Worm (Caenorhabditis elegans) whole organism, L4/young adult: ENCODE data around the gene C06H5.11.
"Not testable (repeated sequence)": the region's sequence is repeated elsewhere in the genome, so short reads cannot be mapped to it uniquely, and the experiment has no call there.

Experiments used
- W03F9.2 ChIP-seq: fragments of 150-350 bp; optimal IDR thresholded peaks from 2 replicates; lab custom pipeline; 2014; ENCODE audit warnings: missing biosample characterization, missing genetic modification characterization
- dao-5 ChIP-seq: sonication (generic microtip); optimal IDR thresholded peaks from 2 replicates; lab custom pipeline; 2016; ENCODE audit warnings: missing genotype, missing genetic modification characterization, moderate library complexity, missing compliant biosample characterization
- him-1 ChIP-seq: sonication (generic microtip); optimal IDR thresholded peaks from 2 replicates; lab custom pipeline; 2016; ENCODE audit warnings: missing genotype, missing genetic modification reagents, missing genetic modification characterization, missing compliant biosample characterization

The C06H5.11 gene

DNA sequence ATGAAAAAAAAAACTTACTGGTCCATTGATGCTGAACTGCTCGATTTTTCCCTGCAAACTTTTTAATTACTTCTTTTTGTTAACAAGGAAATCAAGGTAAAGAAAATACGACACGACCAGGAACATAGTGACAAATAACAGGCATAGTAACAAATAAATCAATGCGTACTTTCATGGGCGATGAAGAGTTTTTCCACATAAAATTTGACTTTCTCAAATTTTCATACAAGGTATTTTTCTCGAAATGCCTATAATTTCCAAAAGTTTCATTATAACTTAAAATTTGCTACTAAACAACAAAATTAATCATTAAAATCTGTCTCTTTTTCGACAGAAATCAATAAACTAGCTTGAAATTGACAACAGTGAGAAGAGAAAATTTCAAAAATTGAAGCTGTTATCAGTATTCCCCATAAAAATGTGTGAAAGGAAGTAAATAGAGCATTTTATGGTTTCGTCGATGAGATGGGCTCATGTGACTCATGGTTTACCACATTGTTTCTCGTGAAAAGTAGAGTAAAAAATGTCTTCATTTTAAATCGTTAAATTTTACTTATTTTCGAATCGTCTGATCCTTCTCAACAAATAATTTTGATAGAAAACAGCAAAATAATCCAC lies 3.0 kb upstream of the C06H5.11 start, which contains the start of gene fbxa-156:
fbxa-156 (minus strand) TSS at position 51 of the 618 bp plus-strand sequence.
- TF ChIP-seq dao-5 (tag; lab: Kevin White, UChicago) (no peak), W03F9.2 (tag; lab: Kevin White, UChicago) (no peak), him-1 (tag; lab: Kevin White, UChicago) (no peak)

DNA sequence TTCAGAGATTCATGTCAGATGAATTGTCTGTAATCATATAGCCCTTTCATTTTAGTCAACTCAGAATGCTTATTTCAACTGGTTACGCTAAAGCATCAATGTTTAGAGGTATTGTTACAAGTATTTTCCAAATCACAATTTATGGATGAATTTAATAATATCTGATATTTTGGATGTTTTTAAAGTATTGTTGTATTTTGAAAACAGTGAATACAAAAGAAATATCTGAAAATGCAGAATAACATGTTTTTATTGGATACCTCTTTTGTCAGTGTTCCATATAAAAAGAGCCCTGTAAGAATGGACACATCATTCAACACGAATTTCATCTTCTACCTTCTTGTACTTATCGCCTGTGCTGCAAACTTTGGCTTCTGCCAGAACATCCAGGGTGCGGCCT lies 626 bp upstream of the C06H5.11 start, which contains the start of gene C06H5.12:
C06H5.12 (plus strand) TSS at position 301 of the 400 bp plus-strand sequence.
- not testable (repeated sequence) for TF ChIP-seq him-1, W03F9.2, dao-5 (tag; lab: Kevin White, UChicago)

ce11 chrV:17891317-17891716 lies 2.5 kb downstream of the C06H5.11 start:
- TF ChIP-seq dao-5 (tag; lab: Kevin White, UChicago) (no peak), W03F9.2 (tag; lab: Kevin White, UChicago) (no peak), him-1 (tag; lab: Kevin White, UChicago) (no peak)

DNA sequence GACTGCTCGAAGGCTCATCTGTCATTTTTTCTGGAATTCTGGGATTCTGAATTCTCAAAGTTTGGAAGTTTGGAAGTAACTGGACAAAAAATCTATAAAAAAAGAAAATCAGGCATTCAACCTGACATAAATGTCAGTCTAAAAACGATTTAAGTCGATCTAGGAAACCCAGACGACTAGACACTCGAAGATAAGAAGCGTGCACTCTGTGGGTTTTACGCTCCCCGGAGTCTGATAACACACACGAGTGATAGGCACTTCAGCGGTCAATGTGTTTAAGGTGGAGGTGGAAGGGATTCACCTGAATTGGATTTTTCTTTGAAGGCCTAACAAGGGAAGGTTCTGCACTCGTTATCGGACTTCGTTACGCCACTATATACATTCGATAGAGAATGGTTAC lies 4.9 kb downstream of the C06H5.11 start, which contains the start of gene C06H5.6:
C06H5.6 (minus strand) TSS at position 46 of the 400 bp plus-strand sequence.
- TF ChIP-seq dao-5 (tag; lab: Kevin White, UChicago) (no peak), him-1 (tag; lab: Kevin White, UChicago) (no peak), W03F9.2 (tag; lab: Kevin White, UChicago) (no peak)

ce11 chrV:17871049-17871448 lies 22.8 kb downstream of the C06H5.11 start, which contains the start of gene phf-14:
TSS of gene phf-14 (plus strand) at chrV:17871393.
- TF ChIP-seq W03F9.2 (tag; lab: Kevin White, UChicago) (peak; percentile 76), him-1 (tag; lab: Kevin White, UChicago) (no peak)

DNA sequence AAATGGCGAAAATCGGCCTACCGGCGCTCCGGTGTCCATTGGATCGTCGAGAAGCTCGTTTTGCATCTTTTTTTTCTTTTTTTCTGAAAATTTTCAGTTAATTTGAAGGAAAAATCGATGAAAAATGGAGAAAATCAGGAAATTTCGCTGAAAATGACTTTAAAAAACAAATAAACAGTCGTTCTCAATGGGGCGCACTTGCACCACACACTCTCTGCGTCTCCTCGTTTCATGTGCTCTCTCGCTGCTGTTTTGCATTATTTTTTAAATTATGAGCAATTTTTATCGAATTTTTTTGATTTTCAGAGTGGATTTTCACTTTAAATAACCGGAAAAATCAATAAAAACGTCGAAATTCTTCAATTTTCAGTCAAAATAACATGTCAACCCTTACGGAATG lies 23.3 kb downstream of the C06H5.11 start, which contains the start of gene csn-1:
csn-1 (minus strand) TSS at position 83 of the 400 bp plus-strand sequence.
- TF ChIP-seq him-1 (tag; lab: Kevin White, UChicago) (no peak), dao-5 (tag; lab: Kevin White, UChicago) (no peak), W03F9.2 (tag; lab: Kevin White, UChicago) (no peak)

- not testable (repeated sequence) for TF ChIP-seq W03F9.2, him-1, dao-5 (tag; lab: Kevin White, UChicago)
Observed at ce11 chrV:17865309-17865708, 28.6 kb downstream of the C06H5.11 start, which contains the start of gene Y59A8A.8. TSS of gene Y59A8A.8 (plus strand) at chrV:17865609.

DNA sequence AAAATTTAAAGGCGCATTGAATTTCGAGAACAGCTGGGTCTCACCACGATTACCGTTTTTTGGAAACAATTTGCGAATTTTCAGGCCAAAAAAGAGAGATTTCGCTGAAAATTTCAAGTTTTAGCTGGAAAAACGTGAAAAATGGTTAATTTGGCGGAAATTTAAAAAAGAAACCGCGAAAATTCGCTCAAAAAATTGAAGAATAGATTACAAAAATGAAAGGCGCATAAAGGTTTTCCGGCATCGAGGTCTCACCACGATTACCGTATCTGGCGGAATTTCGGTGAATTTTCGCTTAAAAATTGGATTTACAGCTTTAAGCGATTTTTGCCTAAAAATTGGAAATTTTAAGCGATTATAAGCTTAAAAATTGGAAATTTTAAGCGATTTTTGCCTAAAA lies 34.3 kb downstream of the C06H5.11 start:
- TF ChIP-seq dao-5 (tag; lab: Kevin White, UChicago) = no peak

DNA sequence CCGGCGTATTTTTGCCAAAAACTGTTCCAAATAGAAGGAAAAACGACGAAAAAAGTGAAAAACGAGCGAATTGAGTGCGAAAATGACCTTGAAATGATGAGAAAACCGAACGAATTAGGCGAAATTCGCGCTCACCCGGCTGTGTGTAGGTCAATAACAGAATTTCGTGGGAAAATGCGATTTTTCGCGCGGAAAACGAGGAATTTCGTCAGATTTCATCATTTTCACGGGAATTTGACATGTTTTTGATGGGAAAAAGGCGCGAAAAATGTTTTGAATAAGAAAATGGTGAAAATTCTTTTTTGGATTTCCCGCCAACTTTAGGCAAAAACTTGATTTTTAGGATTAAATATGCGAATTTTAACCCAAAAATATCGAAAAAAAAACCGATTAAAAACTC lies 34.8 kb downstream of the C06H5.11 start:
- TF ChIP-seq dao-5 (tag; lab: Kevin White, UChicago) (no peak), W03F9.2 (tag; lab: Kevin White, UChicago) (no peak), him-1 (tag; lab: Kevin White, UChicago) (no peak)

ce11 chrV:17857901-17858300 lies 36.0 kb downstream of the C06H5.11 start:
- TF ChIP-seq him-1 (tag; lab: Kevin White, UChicago) = peak; percentile 71
- no peak for TF ChIP-seq dao-5 (tag; lab: Kevin White, UChicago)
- no peak for TF ChIP-seq W03F9.2 (tag; lab: Kevin White, UChicago)

- no peak for TF ChIP-seq W03F9.2 (tag; lab: Kevin White, UChicago)
- no peak for TF ChIP-seq dao-5 (tag; lab: Kevin White, UChicago)
- no peak for TF ChIP-seq him-1 (tag; lab: Kevin White, UChicago)
Observed at ce11 chrV:17855889-17856288, 38.0 kb downstream of the C06H5.11 start, which contains the start of gene tcc-1. TSS of gene tcc-1 (minus strand) at chrV:17855989.

- TF ChIP-seq dao-5 (tag; lab: Kevin White, UChicago) = no peak
- TF ChIP-seq him-1 (tag; lab: Kevin White, UChicago) = no peak
- TF ChIP-seq W03F9.2 (tag; lab: Kevin White, UChicago) = no peak
Observed at ce11 chrV:17845370-17845967, 48.4 kb downstream of the C06H5.11 start.

ce11 chrV:17844106-17844505 lies 49.8 kb downstream of the C06H5.11 start, which contains the start of gene srh-286:
TSS of gene srh-286 (minus strand) at chrV:17844206.
- no peak for TF ChIP-seq him-1 (tag; lab: Kevin White, UChicago)
- no peak for TF ChIP-seq W03F9.2 (tag; lab: Kevin White, UChicago)
- TF ChIP-seq dao-5 (tag; lab: Kevin White, UChicago) = no peak
